Worm (Caenorhabditis elegans) whole organism, late embryonic: ENCODE data around the gene Y38C1AA.1.

Experiments
- ama-1 ChIP-seq: fragments of 150-350 bp; optimal IDR thresholded peaks from 2 replicates; lab custom pipeline; 2014
- ceh-30 ChIP-seq: fragments of 150-350 bp; optimal IDR thresholded peaks from 2 replicates; lab custom pipeline; 2014; ENCODE audit warnings: missing biosample characterization, missing genetic modification characterization
- ets-4 ChIP-seq: sonication (generic microtip); optimal IDR thresholded peaks from 2 replicates; lab custom pipeline; 2016; ENCODE audit warnings: missing genetic modification characterization, missing compliant biosample characterization
- eyg-1 ChIP-seq: sonication (generic microtip); optimal IDR thresholded peaks from 2 replicates; lab custom pipeline; 2016; ENCODE audit warnings: missing genotype, missing genetic modification characterization, missing compliant biosample characterization
- fkh-10 ChIP-seq: fragments of 150-350 bp; optimal IDR thresholded peaks from 2 replicates; lab custom pipeline; 2014; ENCODE audit warnings: missing biosample characterization, missing genetic modification reagents, missing genetic modification characterization
- hlh-15 ChIP-seq: sonication (generic microtip); optimal IDR thresholded peaks from 2 replicates; lab custom pipeline; 2016; ENCODE audit warnings: missing genetic modification characterization, missing compliant biosample characterization
- pha-4 ChIP-seq: fragments of 150-350 bp; optimal IDR thresholded peaks from 2 replicates; lab custom pipeline; 2018; ENCODE audit warnings: missing biosample characterization, missing genetic modification reagents, missing genetic modification characterization
- unc-86 ChIP-seq: sonication (generic microtip); optimal IDR thresholded peaks from 2 replicates; lab custom pipeline; 2016; ENCODE audit warnings: missing genetic modification characterization, missing compliant biosample characterization

- TF ChIP-seq ama-1 (no peak), fkh-10 (GFP tag; lab: Kevin White, UChicago) (no peak), pha-4 (tag; lab: Kevin White, UChicago) (no peak), unc-86 (no peak), eyg-1 (no peak), ceh-30 (tag; lab: Kevin White, UChicago) (no peak), hlh-15 (no peak), ets-4 (no peak)
These were observed 36.3 kb downstream of the Y38C1AA.1 start for ce11 chrIV:244278-244677.
